Fruit fly (Drosophila melanogaster) whole organism, embryonic: ENCODE measurements around the gene CG12438.

Experiments used
- Adf1 ChIP-seq: fragments of 200-800 bp; sonication (Bioruptor generic); IDR thresholded peaks from 2 replicates; pipeline ENCODE4 v1.3.6; 2022; ENCODE audit warnings: missing biosample characterization, missing genetic modification characterization
- CG10366 ChIP-seq: fragments of 200-800 bp; sonication (Bioruptor generic); IDR thresholded peaks from 2 replicates; pipeline ENCODE4 v1.3.6; 2022; ENCODE audit warnings: missing biosample characterization, missing genetic modification characterization
- CG42726 ChIP-seq: fragments of 200-800 bp; sonication (Bioruptor generic); IDR thresholded peaks from 2 replicates; pipeline ENCODE4 v1.3.6; 2022; ENCODE audit warnings: missing biosample characterization, missing genetic modification characterization; ENCODE audit not compliant: partially characterized antibody
- CG9437 ChIP-seq: fragments of 200-800 bp; sonication (Bioruptor generic); optimal IDR thresholded peaks from 2 replicates; lab custom pipeline; 2018; ENCODE audit warnings: missing biosample characterization, mild to moderate bottlenecking, missing genetic modification characterization
- Meics ChIP-seq: fragments of 200-800 bp; sonication (Bioruptor generic); optimal IDR thresholded peaks from 2 replicates; lab custom pipeline; 2017; ENCODE audit warnings: missing biosample characterization, mild to moderate bottlenecking, missing genetic modification characterization
- Six4 ChIP-seq: fragments of 200-800 bp; sonication (Bioruptor generic); optimal IDR thresholded peaks from 2 replicates; lab custom pipeline; 2016; ENCODE audit warnings: missing biosample characterization, missing genetic modification characterization
- ara ChIP-seq: fragments of 200-800 bp; sonication (Bioruptor generic); IDR thresholded peaks from 2 replicates; pipeline ENCODE4 v1.3.6; 2022; ENCODE audit warnings: missing biosample characterization, missing genetic modification characterization
- grau ChIP-seq: fragments of 200-800 bp; optimal IDR thresholded peaks from 3 replicates; lab custom pipeline; 2019; ENCODE audit warnings: missing biosample characterization, mild to moderate bottlenecking, missing genetic modification characterization, moderate library complexity
- pnt ChIP-seq: fragments of 200-800 bp; sonication (Bioruptor generic); optimal IDR thresholded peaks from 3 replicates; lab custom pipeline; 2016; ENCODE audit warnings: missing biosample characterization, missing genetic modification characterization
- rib ChIP-seq: fragments of 200-800 bp; sonication (Bioruptor generic); IDR thresholded peaks from 2 replicates; pipeline ENCODE4 v1.3.6; 2022; ENCODE audit warnings: missing biosample characterization, missing genetic modification characterization
- row ChIP-seq: fragments of 200-800 bp; sonication (Bioruptor generic); IDR thresholded peaks from 3 replicates; pipeline ENCODE4 v1.3.6; 2022; ENCODE audit warnings: missing biosample characterization, missing genetic modification characterization
- zf30C ChIP-seq: fragments of 200-800 bp; sonication (Bioruptor generic); optimal IDR thresholded peaks from 3 replicates; lab custom pipeline; 2018; ENCODE audit warnings: missing biosample characterization, mild to moderate bottlenecking, missing genetic modification characterization

DNA sequence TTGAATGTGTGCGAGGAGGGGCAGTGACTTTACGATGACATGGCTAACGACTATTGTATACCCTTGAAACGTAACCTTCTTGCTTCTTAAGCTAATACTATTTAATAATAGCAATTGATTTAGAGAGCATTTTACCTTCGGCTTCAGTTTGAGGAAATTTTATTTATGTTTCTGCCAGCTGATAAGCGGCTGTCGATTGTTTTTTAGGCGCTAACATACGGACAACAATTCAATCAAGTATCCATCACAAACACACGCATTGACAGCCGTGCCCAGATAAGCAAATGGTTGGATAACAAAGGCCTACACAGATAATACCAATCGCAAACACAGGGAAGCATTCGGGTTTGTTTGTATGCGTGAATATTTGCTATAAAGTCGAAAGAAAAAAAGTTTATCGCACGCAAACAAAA lies 13.8 kb upstream of the CG12438 start:
- TF ChIP-seq zf30C: no peak
- peak; percentile 93 for TF ChIP-seq row
- no peak for TF ChIP-seq rib
- no peak for TF ChIP-seq Six4 (GFP tag; lab: Kevin White, UChicago)
- no peak for TF ChIP-seq CG9437
- peak; percentile 51; the same call in 1 of the 2 replicates for TF ChIP-seq Adf1 (GFP tag; lab: Robert Waterston, UW)
- peak; percentile 50 for TF ChIP-seq grau (tag; lab: Kevin White, UChicago)
- TF ChIP-seq Meics (GFP tag; lab: Kevin White, UChicago): peak; percentile 52
- TF ChIP-seq CG10366 (GFP tag; lab: Robert Waterston, UW): peak; percentile 58; the same call in 1 of the 2 replicates
- peak; percentile 66 for TF ChIP-seq ara (GFP tag; lab: Robert Waterston, UW)
- no peak for TF ChIP-seq CG42726 (GFP tag; lab: Robert Waterston, UW)
- TF ChIP-seq pnt: no peak
